Worm (Caenorhabditis elegans) whole organism, young adult: ENCODE results near the gene spe-39.

Source experiments
- B0336.3 ChIP-seq: fragments of 200-800 bp; sonication (Bioruptor generic); IDR thresholded peaks from 2 replicates; pipeline ENCODE4 v1.3.6; 2022; ENCODE audit warnings: missing genetic modification characterization, missing compliant biosample characterization
- D2030.7 ChIP-seq: fragments of 200-800 bp; sonication (Bioruptor generic); IDR thresholded peaks from 2 replicates; pipeline ENCODE4 v1.3.6; 2022; ENCODE audit warnings: missing genetic modification reagents, missing genetic modification characterization, missing compliant biosample characterization
- F10E7.11 ChIP-seq: sonication (generic microtip); optimal IDR thresholded peaks from 2 replicates; lab custom pipeline; 2017; ENCODE audit warnings: mild to moderate bottlenecking, missing genetic modification characterization, moderate library complexity, missing compliant biosample characterization
- F37B4.10 ChIP-seq: fragments of 200-800 bp; sonication (Bioruptor generic); IDR thresholded peaks from 2 replicates; pipeline ENCODE4 v1.3.6; 2022; ENCODE audit warnings: missing genetic modification characterization, missing compliant biosample characterization
- F57A8.1 ChIP-seq: fragments of 200-800 bp; sonication (Bioruptor generic); optimal IDR thresholded peaks from 2 replicates; lab custom pipeline; 2018; ENCODE audit warnings: mild to moderate bottlenecking, missing genetic modification characterization, moderate library complexity, missing compliant biosample characterization
- Y56A3A.18 ChIP-seq: fragments of 200-800 bp; sonication (Bioruptor generic); IDR thresholded peaks from 2 replicates; pipeline ENCODE4 v1.3.6; 2022; ENCODE audit warnings: missing genetic modification reagents, missing genetic modification characterization, missing compliant biosample characterization
- Y67H2A.10 ChIP-seq: fragments of 200-800 bp; sonication (Bioruptor generic); conservative IDR thresholded peaks from 2 replicates; pipeline ENCODE4 v1.3.6; 2022; ENCODE audit warnings: missing genetic modification reagents, missing genetic modification characterization, missing compliant biosample characterization
- Y79H2A.3 ChIP-seq: fragments of 200-800 bp; sonication (Bioruptor generic); conservative IDR thresholded peaks from 2 replicates; pipeline ENCODE4 v1.3.6; 2022; ENCODE audit warnings: missing genetic modification reagents, missing genetic modification characterization, missing compliant biosample characterization
- akir-1 ChIP-seq: fragments of 200-800 bp; sonication (Bioruptor generic); optimal IDR thresholded peaks from 2 replicates; lab custom pipeline; 2018; ENCODE audit warnings: mild to moderate bottlenecking, missing genetic modification characterization, moderate library complexity, missing compliant biosample characterization
- ama-1 ChIP-seq, 3 experiments: fragments of 150-350 bp in 1 of 3; sonication (generic microtip) in 2 of 3; optimal IDR thresholded peaks; 2 replicates each; lab custom pipeline; 2014 to 2018; ENCODE audit warnings: missing biosample characterization in 2 of 3, missing genetic modification characterization in 2 of 3, missing genetic modification reagents in 2 of 3
- aptf-3 ChIP-seq: fragments of 200-800 bp; sonication (Bioruptor generic); IDR thresholded peaks from 2 replicates; pipeline ENCODE4 v1.3.6; 2022; ENCODE audit warnings: missing genetic modification characterization, missing compliant biosample characterization
- attf-3 ChIP-seq: fragments of 200-800 bp; sonication (Bioruptor generic); conservative IDR thresholded peaks from 2 replicates; pipeline ENCODE4 v1.3.6; 2022; ENCODE audit warnings: missing genetic modification reagents, missing genetic modification characterization, missing compliant biosample characterization
- cebp-2 ChIP-seq: fragments of 200-800 bp; sonication (Bioruptor generic); IDR thresholded peaks from 2 replicates; pipeline ENCODE4 v1.3.6; 2022; ENCODE audit warnings: missing genetic modification characterization, missing compliant biosample characterization
- ceh-100 ChIP-seq: fragments of 200-800 bp; sonication (Bioruptor generic); IDR thresholded peaks from 2 replicates; pipeline ENCODE4 v1.3.6; 2022; ENCODE audit warnings: missing genetic modification reagents, missing genetic modification characterization, missing compliant biosample characterization
- ceh-27 ChIP-seq: fragments of 200-800 bp; sonication (Bioruptor generic); optimal IDR thresholded peaks from 2 replicates; lab custom pipeline; 2018; ENCODE audit warnings: mild to moderate bottlenecking, missing genetic modification characterization, moderate library complexity, missing compliant biosample characterization
- ceh-58 ChIP-seq: fragments of 200-800 bp; sonication (Bioruptor generic); IDR thresholded peaks from 2 replicates; pipeline ENCODE4 v1.3.6; 2022; ENCODE audit warnings: missing genetic modification characterization, missing compliant biosample characterization
- chd-7 ChIP-seq: sonication (generic microtip); optimal IDR thresholded peaks from 2 replicates; lab custom pipeline; 2016; ENCODE audit warnings: mild to moderate bottlenecking, missing genetic modification characterization, moderate library complexity, missing compliant biosample characterization
- dpff-1 ChIP-seq: sonication (generic microtip); optimal IDR thresholded peaks from 2 replicates; lab custom pipeline; 2017; ENCODE audit warnings: mild to moderate bottlenecking, missing genetic modification characterization, missing compliant biosample characterization
- egl-44 ChIP-seq: fragments of 200-800 bp; sonication (Bioruptor generic); IDR thresholded peaks from 2 replicates; pipeline ENCODE4 v1.3.6; 2022; ENCODE audit warnings: missing genetic modification reagents, missing genetic modification characterization, missing compliant biosample characterization
- hlh-12 ChIP-seq: sonication (generic microtip); optimal IDR thresholded peaks from 2 replicates; lab custom pipeline; 2016; ENCODE audit warnings: missing genetic modification characterization, missing compliant biosample characterization
- hlh-26 ChIP-seq: fragments of 200-800 bp; sonication (Bioruptor generic); conservative IDR thresholded peaks from 2 replicates; pipeline ENCODE4 v1.3.6; 2022; ENCODE audit warnings: missing genetic modification reagents, missing genetic modification characterization, missing compliant biosample characterization
- hmg-1.2 ChIP-seq: fragments of 200-800 bp; sonication (Bioruptor generic); IDR thresholded peaks from 2 replicates; pipeline ENCODE4 v1.3.6; 2022; ENCODE audit warnings: missing genetic modification reagents, missing genetic modification characterization, missing compliant biosample characterization
- hmg-20 ChIP-seq: fragments of 200-800 bp; sonication (Bioruptor generic); IDR thresholded peaks from 2 replicates; pipeline ENCODE4 v1.3.6; 2022; ENCODE audit warnings: missing genetic modification reagents, missing genetic modification characterization, missing compliant biosample characterization
- hrde-1 ChIP-seq: sonication (generic microtip); optimal IDR thresholded peaks from 2 replicates; lab custom pipeline; 2016; ENCODE audit warnings: missing genetic modification characterization, mild to moderate bottlenecking, missing compliant biosample characterization, moderate library complexity, missing genotype, missing genetic modification reagents, borderline replicate concordance
- lin-35 ChIP-seq, 3 experiments: fragments of 150-350 bp in 2 of 3; sonication (generic microtip) in 1 of 3; optimal IDR thresholded peaks; 2 replicates each; lab custom pipeline; 2014 to 2018; ENCODE audit warnings: missing biosample characterization in 3 of 3, missing genetic modification characterization in 3 of 3, missing genetic modification reagents in 3 of 3
- lsl-1 ChIP-seq: fragments of 200-800 bp; sonication (Bioruptor generic); optimal IDR thresholded peaks from 2 replicates; lab custom pipeline; 2018; ENCODE audit warnings: mild to moderate bottlenecking, missing genetic modification characterization, moderate library complexity, missing compliant biosample characterization
- lsy-27 ChIP-seq: sonication (generic microtip); optimal IDR thresholded peaks from 2 replicates; lab custom pipeline; 2017; ENCODE audit warnings: missing genetic modification characterization, mild to moderate bottlenecking, missing compliant biosample characterization, antibody characterized with exemption, missing genotype, borderline replicate concordance; ENCODE audit not compliant: insufficient read depth
- mel-28 ChIP-seq: sonication (generic microtip); optimal IDR thresholded peaks from 2 replicates; lab custom pipeline; 2016; ENCODE audit warnings: borderline replicate concordance, mild to moderate bottlenecking, missing genetic modification characterization, missing compliant biosample characterization
- mes-4 ChIP-seq: sonication (generic microtip); optimal IDR thresholded peaks from 2 replicates; lab custom pipeline; 2016; ENCODE audit warnings: missing genotype, missing genetic modification characterization, missing compliant biosample characterization
- mxl-1 ChIP-seq: sonication (generic microtip); optimal IDR thresholded peaks from 2 replicates; lab custom pipeline; 2016; ENCODE audit warnings: missing genetic modification characterization, missing compliant biosample characterization
- nfya-1 ChIP-seq: sonication (generic microtip); optimal IDR thresholded peaks from 2 replicates; lab custom pipeline; 2017; ENCODE audit warnings: antibody characterized with exemption, missing compliant biosample characterization, missing genetic modification characterization, borderline replicate concordance; ENCODE audit not compliant: insufficient read depth
- nfyb-1 ChIP-seq: fragments of 200-800 bp; sonication (Bioruptor generic); IDR thresholded peaks from 2 replicates; pipeline ENCODE4 v1.3.6; 2022; ENCODE audit warnings: missing genetic modification reagents, missing genetic modification characterization, missing compliant biosample characterization
- nhr-120 ChIP-seq: fragments of 200-800 bp; sonication (Bioruptor generic); IDR thresholded peaks from 2 replicates; pipeline ENCODE4 v1.3.6; 2022; ENCODE audit warnings: missing genetic modification characterization, missing compliant biosample characterization
- nhr-27 ChIP-seq: fragments of 200-800 bp; sonication (Bioruptor generic); optimal IDR thresholded peaks from 2 replicates; lab custom pipeline; 2018; ENCODE audit warnings: mild to moderate bottlenecking, missing genetic modification characterization, moderate library complexity, missing compliant biosample characterization
- pbrm-1 ChIP-seq: fragments of 200-800 bp; sonication (Bioruptor generic); IDR thresholded peaks from 2 replicates; pipeline ENCODE4 v1.3.6; 2022; ENCODE audit warnings: missing genetic modification reagents, missing genetic modification characterization, missing compliant biosample characterization
- rcor-1 ChIP-seq: fragments of 200-800 bp; sonication (Bioruptor generic); IDR thresholded peaks from 2 replicates; pipeline ENCODE4 v1.3.6; 2022; ENCODE audit warnings: missing genetic modification reagents, missing genetic modification characterization, missing compliant biosample characterization
- rec-8 ChIP-seq, 2 experiments: sonication (generic microtip); optimal IDR thresholded peaks; 2 replicates each; lab custom pipeline; 2016; ENCODE audit warnings: mild to moderate bottlenecking in 2 of 2, missing genetic modification characterization in 2 of 2, missing genetic modification reagents in 2 of 2, missing genotype in 2 of 2, missing biosample characterization in 1 of 2, missing compliant biosample characterization in 1 of 2, moderate library complexity in 1 of 2
- sdz-38 ChIP-seq: sonication (generic microtip); optimal IDR thresholded peaks from 2 replicates; lab custom pipeline; 2016; ENCODE audit warnings: missing genotype, missing genetic modification characterization, missing compliant biosample characterization
- tbx-9 ChIP-seq: sonication (generic microtip); optimal IDR thresholded peaks from 2 replicates; lab custom pipeline; 2016; ENCODE audit warnings: borderline replicate concordance, missing genetic modification characterization, inconsistent platforms, missing compliant biosample characterization
- unc-62 ChIP-seq: fragments of 150-350 bp; optimal IDR thresholded peaks from 2 replicates; lab custom pipeline; 2014; ENCODE audit warnings: missing biosample characterization, missing genetic modification reagents, missing genetic modification characterization
- xnd-1 ChIP-seq: sonication (generic microtip); optimal IDR thresholded peaks from 2 replicates; lab custom pipeline; 2016; ENCODE audit warnings: missing genotype, missing genetic modification reagents, missing genetic modification characterization, missing compliant biosample characterization
- zfh-2 ChIP-seq: fragments of 200-800 bp; sonication (Bioruptor generic); conservative IDR thresholded peaks from 2 replicates; pipeline ENCODE4 v1.3.6; 2022; ENCODE audit warnings: missing genetic modification reagents, missing genetic modification characterization, missing compliant biosample characterization
- ztf-18 ChIP-seq: sonication (generic microtip); optimal IDR thresholded peaks from 2 replicates; lab custom pipeline; 2016; ENCODE audit warnings: missing genotype, mild to moderate bottlenecking, missing genetic modification characterization, missing compliant biosample characterization
- ztf-28 ChIP-seq: fragments of 200-800 bp; sonication (Bioruptor generic); IDR thresholded peaks from 2 replicates; pipeline ENCODE4 v1.3.6; 2022; ENCODE audit warnings: missing genetic modification reagents, missing genetic modification characterization, missing compliant biosample characterization

The spe-39 gene

ce11 chrV:6796264-6796663, 11.0 kb downstream of the spe-39 start:
- TF ChIP-seq cebp-2 (GFP tag; lab: Robert Waterston, UW), result no peak
- TF ChIP-seq egl-44 (GFP tag; lab: Robert Waterston, UW), result no peak
- TF ChIP-seq ama-1 (optimal IDR thresholded peaks at IDR 0.05; lab: Kevin White, UChicago), result no peak
- TF ChIP-seq ama-1 (GFP tag; optimal IDR thresholded peaks at IDR 0.05; lab: Kevin White, UChicago), result no peak
- TF ChIP-seq ztf-28, result no peak
- no peak for TF ChIP-seq sdz-38 (tag; lab: Kevin White, UChicago)
- TF ChIP-seq hlh-12 (tag; lab: Kevin White, UChicago), result no peak
- no peak for TF ChIP-seq nhr-27
- TF ChIP-seq Y56A3A.18 (GFP tag; lab: Robert Waterston, UW), result no peak
- no peak for TF ChIP-seq F57A8.1 (GFP tag; lab: Kevin White, UChicago)
- no peak for TF ChIP-seq Y67H2A.10 (GFP tag; lab: Robert Waterston, UW)
- no peak for TF ChIP-seq mel-28 (tag; lab: Kevin White, UChicago)
- no peak for TF ChIP-seq xnd-1 (tag; lab: Kevin White, UChicago)
- TF ChIP-seq chd-7 (tag; lab: Kevin White, UChicago), result no peak
- no peak for TF ChIP-seq hlh-26
- TF ChIP-seq pbrm-1 (GFP tag; lab: Robert Waterston, UW), result no peak
- TF ChIP-seq F37B4.10 (GFP tag; lab: Robert Waterston, UW), result no peak

ce11 chrV:6796894-6797293, 11.6 kb downstream of the spe-39 start:
- peak; percentile 91; the same call in 1 of the 2 replicates for TF ChIP-seq hmg-1.2 (GFP tag; lab: Robert Waterston, UW)
- no peak for TF ChIP-seq tbx-9 (tag; lab: Kevin White, UChicago)

DNA sequence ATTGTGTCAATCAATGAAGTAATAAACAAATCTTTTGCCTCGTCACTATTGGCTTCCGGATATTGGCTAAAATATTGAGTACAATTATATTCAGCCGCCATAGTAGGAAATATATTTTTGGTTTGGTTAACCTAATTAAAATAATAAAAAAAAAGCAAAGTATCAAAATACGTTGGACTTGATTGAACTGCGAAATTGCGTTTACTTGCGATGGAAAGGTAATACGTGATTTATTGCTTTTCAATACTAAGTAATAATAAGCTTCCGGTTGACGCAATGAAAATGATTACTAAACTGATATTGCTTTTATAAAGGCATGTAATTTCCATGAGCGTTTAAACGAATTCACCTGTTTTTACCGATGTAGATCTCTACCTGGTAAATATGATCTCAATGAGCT, 14.3 kb downstream of the spe-39 start, which contains the start of gene dmsr-9:
Gene dmsr-9 (minus strand): TSS at position 101 of the 400 bp plus-strand sequence.
- TF ChIP-seq dpff-1 (tag; lab: Kevin White, UChicago), result no peak
- TF ChIP-seq mes-4, result no peak
- no peak for TF ChIP-seq unc-62 (GFP tag; lab: Kevin White, UChicago)
- no peak for TF ChIP-seq F10E7.11 (tag; lab: Kevin White, UChicago)
- no peak for TF ChIP-seq rcor-1 (GFP tag; lab: Robert Waterston, UW)
- TF ChIP-seq nfya-1 (tag; lab: Kevin White, UChicago), result no peak
- no peak for TF ChIP-seq egl-44 (GFP tag; lab: Robert Waterston, UW)
- TF ChIP-seq lin-35 (GFP tag; optimal IDR thresholded peaks at IDR 0.05; lab: Kevin White, UChicago), result no peak
- TF ChIP-seq lsy-27 (tag; lab: Kevin White, UChicago), result no peak
- TF ChIP-seq akir-1 (GFP tag; lab: Kevin White, UChicago), result no peak
- no peak for TF ChIP-seq ceh-58
- no peak for TF ChIP-seq ceh-27 (GFP tag; lab: Kevin White, UChicago)
- no peak for TF ChIP-seq lsl-1 (GFP tag; lab: Kevin White, UChicago)
- TF ChIP-seq ztf-18 (tag; lab: Kevin White, UChicago), result no peak
- TF ChIP-seq ceh-100, result no peak
- no peak for TF ChIP-seq nhr-27
- TF ChIP-seq rec-8 (tag; optimal IDR thresholded peaks at IDR 0.05; lab: Kevin White, UChicago), result no peak
- TF ChIP-seq nfyb-1 (GFP tag; lab: Robert Waterston, UW), result no peak
- TF ChIP-seq, all 124 proteins: peak for 0

- TF ChIP-seq unc-62 (GFP tag; lab: Kevin White, UChicago) (no peak), hmg-20 (GFP tag; lab: Robert Waterston, UW) (no peak), cebp-2 (GFP tag; lab: Robert Waterston, UW) (no peak), zfh-2 (GFP tag; lab: Robert Waterston, UW) (no peak), B0336.3 (no peak), D2030.7 (GFP tag; lab: Robert Waterston, UW) (no peak), Y79H2A.3 (GFP tag; lab: Robert Waterston, UW) (no peak), attf-3 (GFP tag; lab: Robert Waterston, UW) (no peak), mel-28 (tag; lab: Kevin White, UChicago) (no peak), nhr-120 (GFP tag; lab: Robert Waterston, UW) (no peak), aptf-3 (GFP tag; lab: Robert Waterston, UW) (no peak), hrde-1 (tag; lab: Kevin White, UChicago) (no peak), mxl-1 (tag; lab: Kevin White, UChicago) (no peak), hmg-1.2 (GFP tag; lab: Robert Waterston, UW) (no peak)
These were observed 16.6 kb downstream of the spe-39 start, which contains the start of gene dmsr-10 for ce11 chrV:6801850-6802249. Gene dmsr-10 (minus strand): TSS chrV:6801950.
